Fruit fly (Drosophila melanogaster) whole organism, embryonic: Measurements from ENCODE around the gene CG17202.

Experiments used
- BEAF-32 ChIP-seq: fragments of 200-800 bp; sonication (Bioruptor generic); optimal IDR thresholded peaks from 3 replicates; lab custom pipeline; 2017; ENCODE audit warnings: missing biosample characterization, missing genetic modification characterization, mild to moderate bottlenecking, moderate library complexity, missing genetic modification reagents
- BtbVII ChIP-seq: fragments of 200-800 bp; sonication (Bioruptor generic); optimal IDR thresholded peaks from 3 replicates; lab custom pipeline; 2017; ENCODE audit warnings: missing biosample characterization, mild to moderate bottlenecking, missing genetic modification characterization
- CG10979 ChIP-seq: fragments of 200-800 bp; sonication (Bioruptor generic); optimal IDR thresholded peaks from 2 replicates; lab custom pipeline; 2018; ENCODE audit warnings: missing biosample characterization, mild to moderate bottlenecking, missing genetic modification characterization, moderate library complexity
- CG11093 ChIP-seq: fragments of 200-800 bp; sonication (Bioruptor generic); IDR thresholded peaks from 3 replicates; pipeline ENCODE4 v1.3.6; 2022; ENCODE audit warnings: missing biosample characterization, missing genetic modification characterization
- CG13424 ChIP-seq: fragments of 200-800 bp; sonication (Bioruptor generic); optimal IDR thresholded peaks from 2 replicates; lab custom pipeline; 2019; ENCODE audit warnings: missing biosample characterization, mild to moderate bottlenecking, missing genetic modification characterization, moderate library complexity
- CG14014 ChIP-seq: fragments of 200-800 bp; sonication (Bioruptor generic); IDR thresholded peaks from 2 replicates; pipeline ENCODE4 v1.3.6; 2022; ENCODE audit warnings: missing biosample characterization, missing genetic modification characterization
- CG14441 ChIP-seq: fragments of 200-800 bp; sonication (Bioruptor generic); IDR thresholded peaks from 2 replicates; pipeline ENCODE4 v1.3.6; 2022; ENCODE audit warnings: missing biosample characterization, missing genetic modification characterization
- CG15269 ChIP-seq: fragments of 200-800 bp; sonication (Bioruptor generic); optimal IDR thresholded peaks from 2 replicates; lab custom pipeline; 2018; ENCODE audit warnings: missing biosample characterization, mild to moderate bottlenecking, missing genetic modification characterization, moderate library complexity
- CG15514 ChIP-seq: fragments of 200-800 bp; sonication (Bioruptor generic); optimal IDR thresholded peaks from 3 replicates; lab custom pipeline; 2017; ENCODE audit warnings: missing biosample characterization, missing genetic modification characterization, mild to moderate bottlenecking, moderate library complexity, missing genetic modification reagents
- CG17186 ChIP-seq: fragments of 200-800 bp; sonication (Bioruptor generic); optimal IDR thresholded peaks from 3 replicates; lab custom pipeline; 2017; ENCODE audit warnings: missing biosample characterization, missing genetic modification reagents, missing genetic modification characterization
- CG17568 ChIP-seq: fragments of 200-800 bp; sonication (Bioruptor generic); optimal IDR thresholded peaks from 2 replicates; lab custom pipeline; 2018; ENCODE audit warnings: missing biosample characterization, mild to moderate bottlenecking, missing genetic modification characterization, moderate library complexity
- CG18764 ChIP-seq: fragments of 200-800 bp; sonication (Bioruptor generic); optimal IDR thresholded peaks from 3 replicates; lab custom pipeline; 2016; ENCODE audit warnings: missing biosample characterization, missing genetic modification characterization
- CG31441 ChIP-seq: fragments of 200-800 bp; sonication (Bioruptor generic); IDR thresholded peaks from 2 replicates; pipeline ENCODE4 v1.3.6; 2022; ENCODE audit warnings: missing biosample characterization, missing genetic modification characterization
- CG32532 ChIP-seq: fragments of 200-800 bp; sonication (Bioruptor generic); IDR thresholded peaks from 2 replicates; pipeline ENCODE4 v1.3.6; 2022; ENCODE audit warnings: missing biosample characterization, missing genetic modification characterization
- CG3995 ChIP-seq: fragments of 200-800 bp; sonication (Bioruptor generic); optimal IDR thresholded peaks from 3 replicates; lab custom pipeline; 2016; ENCODE audit warnings: missing biosample characterization, missing genetic modification characterization
- CG5245 ChIP-seq: fragments of 200-800 bp; sonication (Bioruptor generic); optimal IDR thresholded peaks from 3 replicates; lab custom pipeline; 2016; ENCODE audit warnings: missing biosample characterization, missing genetic modification characterization
- CG6683 ChIP-seq: fragments of 200-800 bp; sonication (Bioruptor generic); optimal IDR thresholded peaks from 2 replicates; lab custom pipeline; 2017; ENCODE audit warnings: missing biosample characterization, mild to moderate bottlenecking, missing genetic modification characterization, missing genetic modification reagents
- CG6791 ChIP-seq: fragments of 200-800 bp; sonication (Bioruptor generic); IDR thresholded peaks from 3 replicates; pipeline ENCODE4 v1.3.6; 2022; ENCODE audit warnings: missing biosample characterization, missing genetic modification characterization; ENCODE audit not compliant: partially characterized antibody
- CG7987 ChIP-seq: fragments of 200-800 bp; sonication (Bioruptor generic); optimal IDR thresholded peaks from 2 replicates; lab custom pipeline; 2018; ENCODE audit warnings: missing biosample characterization, mild to moderate bottlenecking, missing genetic modification characterization, moderate library complexity
- CG8478 ChIP-seq: fragments of >200 bp; optimal IDR thresholded peaks from 2 replicates; lab custom pipeline; 2018
- CG8944 ChIP-seq: fragments of 200-800 bp; sonication (Bioruptor generic); optimal IDR thresholded peaks from 3 replicates; lab custom pipeline; 2016; ENCODE audit warnings: missing biosample characterization, missing genetic modification characterization
- CG9437 ChIP-seq: fragments of 200-800 bp; sonication (Bioruptor generic); optimal IDR thresholded peaks from 2 replicates; lab custom pipeline; 2018; ENCODE audit warnings: missing biosample characterization, mild to moderate bottlenecking, missing genetic modification characterization
- CHES-1-like ChIP-seq: fragments of 200-800 bp; sonication (Bioruptor generic); optimal IDR thresholded peaks from 2 replicates; lab custom pipeline; 2016; ENCODE audit warnings: missing biosample characterization, missing genetic modification characterization
- CTCF ChIP-seq: fragments of 200-800 bp; sonication (Bioruptor generic); optimal IDR thresholded peaks from 2 replicates; lab custom pipeline; 2017; ENCODE audit warnings: missing biosample characterization, mild to moderate bottlenecking, missing genetic modification characterization, moderate library complexity
- Dbx ChIP-seq: fragments of 200-800 bp; sonication (Bioruptor generic); IDR thresholded peaks from 3 replicates; pipeline ENCODE4 v1.3.6; 2022; ENCODE audit warnings: missing biosample characterization, missing genetic modification characterization
- Doc3 ChIP-seq: fragments of 200-800 bp; sonication (Bioruptor generic); IDR thresholded peaks from 3 replicates; pipeline ENCODE4 v1.3.6; 2022; ENCODE audit warnings: missing biosample characterization, missing genetic modification characterization; ENCODE audit not compliant: partially characterized antibody
- Fer3 ChIP-seq: fragments of 200-800 bp; sonication (Bioruptor generic); optimal IDR thresholded peaks from 2 replicates; lab custom pipeline; 2018; ENCODE audit warnings: missing biosample characterization, mild to moderate bottlenecking, missing genetic modification characterization, moderate library complexity
- Hmr ChIP-seq: fragments of 200-800 bp; sonication (Bioruptor generic); optimal IDR thresholded peaks from 3 replicates; lab custom pipeline; 2017; ENCODE audit warnings: mild to moderate bottlenecking, missing biosample characterization, missing genetic modification reagents, missing genetic modification characterization
- MESR4 ChIP-seq: fragments of 200-800 bp; sonication (Bioruptor generic); optimal IDR thresholded peaks from 2 replicates; lab custom pipeline; 2018; ENCODE audit warnings: missing biosample characterization, mild to moderate bottlenecking, missing genetic modification characterization, moderate library complexity
- Mrtf ChIP-seq: fragments of 200-800 bp; sonication (Bioruptor generic); IDR thresholded peaks from 3 replicates; pipeline ENCODE4 v1.3.6; 2022; ENCODE audit warnings: missing biosample characterization, missing genetic modification characterization
- NFAT ChIP-seq: fragments of 200-800 bp; sonication (Bioruptor generic); IDR thresholded peaks from 2 replicates; pipeline ENCODE4 v1.3.6; 2022; ENCODE audit warnings: missing biosample characterization, missing genetic modification characterization
- Vsx1 ChIP-seq: fragments of 200-800 bp; sonication (Bioruptor generic); optimal IDR thresholded peaks from 2 replicates; lab custom pipeline; 2017; ENCODE audit warnings: missing biosample characterization, mild to moderate bottlenecking, missing genetic modification characterization, missing genetic modification reagents
- Xrp1 ChIP-seq: fragments of 200-800 bp; sonication (Bioruptor generic); IDR thresholded peaks from 2 replicates; pipeline ENCODE4 v1.3.6; 2022; ENCODE audit warnings: missing biosample characterization, missing genetic modification characterization
- cad ChIP-seq: fragments of >200 bp; optimal IDR thresholded peaks from 2 replicates; lab custom pipeline; 2017; ENCODE audit warnings: missing biosample characterization, missing genetic modification characterization
- ci ChIP-seq: fragments of 200-800 bp; sonication (Bioruptor generic); IDR thresholded peaks from 3 replicates; pipeline ENCODE4 v1.3.6; 2022; ENCODE audit warnings: missing biosample characterization, missing genetic modification characterization
- dmrt11E ChIP-seq: fragments of 200-800 bp; sonication (Bioruptor generic); optimal IDR thresholded peaks from 3 replicates; lab custom pipeline; 2018; ENCODE audit warnings: missing biosample characterization, mild to moderate bottlenecking, missing genetic modification characterization, moderate library complexity
- en ChIP-seq: fragments of 200-800 bp; sonication (Bioruptor generic); optimal IDR thresholded peaks from 2 replicates; lab custom pipeline; 2016; ENCODE audit warnings: missing biosample characterization, missing genetic modification characterization
- fu2 ChIP-seq: fragments of 200-800 bp; sonication (Bioruptor generic); optimal IDR thresholded peaks from 2 replicates; lab custom pipeline; 2016; ENCODE audit warnings: missing biosample characterization, missing genetic modification characterization
- gt ChIP-seq: fragments of 200-800 bp; sonication (Bioruptor generic); IDR thresholded peaks from 2 replicates; pipeline ENCODE4 v1.3.6; 2022; ENCODE audit warnings: missing biosample characterization, missing genetic modification characterization
- nau ChIP-seq: fragments of 200-800 bp; sonication (Bioruptor generic); optimal IDR thresholded peaks from 3 replicates; lab custom pipeline; 2017; ENCODE audit warnings: missing biosample characterization, mild to moderate bottlenecking, missing genetic modification characterization, missing genetic modification reagents
- nmo ChIP-seq: fragments of 200-800 bp; sonication (Bioruptor generic); optimal IDR thresholded peaks from 2 replicates; lab custom pipeline; 2018; ENCODE audit warnings: missing biosample characterization, mild to moderate bottlenecking, missing genetic modification characterization, moderate library complexity
- pan ChIP-seq, 4 experiments: fragments of >200 bp in 3 of 4; fragments of 200-800 bp in 1 of 4; sonication (Bioruptor generic) in 1 of 4; optimal IDR thresholded peaks in 3 of 4; IDR thresholded peaks in 1 of 4; 2 replicates each; pipeline versions ENCODE4 v1.3.6 to Lab custom; 2017 to 2022; ENCODE audit warnings: missing biosample characterization in 2 of 4, missing genetic modification characterization in 2 of 4, mixed read lengths in 1 of 4
- pfk ChIP-seq: fragments of 200-800 bp; sonication (Bioruptor generic); optimal IDR thresholded peaks from 2 replicates; lab custom pipeline; 2018; ENCODE audit warnings: missing biosample characterization, mild to moderate bottlenecking, missing genetic modification characterization, moderate library complexity
- pita ChIP-seq: fragments of 200-800 bp; sonication (Bioruptor generic); optimal IDR thresholded peaks from 2 replicates; lab custom pipeline; 2017; ENCODE audit warnings: missing biosample characterization, mild to moderate bottlenecking, missing genetic modification characterization
- slbo ChIP-seq: fragments of 200-800 bp; sonication (Bioruptor generic); IDR thresholded peaks from 2 replicates; pipeline ENCODE4 v1.3.6; 2022; ENCODE audit warnings: missing biosample characterization, missing genetic modification characterization
- ssp ChIP-seq: fragments of 200-800 bp; sonication (Bioruptor generic); IDR thresholded peaks from 2 replicates; pipeline ENCODE4 v1.3.6; 2022; ENCODE audit warnings: missing biosample characterization, missing genetic modification characterization
- stwl ChIP-seq: fragments of 200-800 bp; sonication (Bioruptor generic); optimal IDR thresholded peaks from 3 replicates; lab custom pipeline; 2018; ENCODE audit warnings: missing biosample characterization, mild to moderate bottlenecking, missing genetic modification characterization, moderate library complexity
- tin ChIP-seq: fragments of 200-800 bp; sonication (Bioruptor generic); optimal IDR thresholded peaks from 3 replicates; lab custom pipeline; 2016; ENCODE audit warnings: missing biosample characterization, missing genetic modification characterization
- tll ChIP-seq, 2 experiments: fragments of 200-800 bp in 1 of 2; fragments of >200 bp in 1 of 2; sonication (Bioruptor generic) in 1 of 2; optimal IDR thresholded peaks; 2 replicates each; lab custom pipeline; 2017 to 2019; ENCODE audit warnings: missing biosample characterization in 2 of 2, missing genetic modification characterization in 2 of 2, mild to moderate bottlenecking in 1 of 2, moderate library complexity in 1 of 2
- z ChIP-seq: fragments of 200-800 bp; sonication (Bioruptor generic); IDR thresholded peaks from 3 replicates; pipeline ENCODE4 v1.3.6; 2022; ENCODE audit warnings: missing biosample characterization, missing genetic modification characterization

Gene CG17202

dm6 chr3R:12402935-12403334 is 19.6 kb upstream of the CG17202 start (continued):
- TF ChIP-seq CG3995 (peak; percentile 89), CG10979 (tag; lab: Kevin White, UChicago) (peak; percentile 99), ssp (peak; percentile 76), BEAF-32 (GFP tag; lab: Kevin White, UChicago) (peak; percentile 46), CTCF (GFP tag; lab: Kevin White, UChicago) (peak; percentile 70), CG32532 (GFP tag; lab: Robert Waterston, UW) (peak; percentile 96), CG31441 (peak; percentile 99), CG5245 (GFP tag; lab: Kevin White, UChicago) (peak; percentile 94), Fer3 (tag; lab: Kevin White, UChicago) (peak; percentile 99), Hmr (peak; percentile 97), Vsx1 (GFP tag; lab: Kevin White, UChicago) (peak; percentile 92), CG15514 (peak; percentile 95), BtbVII (GFP tag; lab: Kevin White, UChicago) (peak; percentile 100), CG11093 (GFP tag; lab: Robert Waterston, UW) (peak; percentile 84), CG17568 (peak; percentile 97), z (GFP tag; lab: Robert Waterston, UW) (peak; percentile 72; the same call in 1 of the 3 replicates), CG14441 (GFP tag; lab: Robert Waterston, UW) (peak; percentile 95), CG13424 (tag; lab: Kevin White, UChicago) (peak; percentile 99), CG6683 (GFP tag; lab: Kevin White, UChicago) (peak; percentile 98), pan (optimal IDR thresholded peaks at IDR 0.05; lab: Kevin White, UChicago) (no peak), pan (GFP tag; optimal IDR thresholded peaks at IDR 0.05 in 1 of 2, IDR thresholded peaks at IDR 0.05 in 1 of 2) (peak in 1 of 2 experiments; percentile 97), gt (GFP tag; lab: Robert Waterston, UW) (peak; percentile 85), CG6791 (GFP tag; lab: Robert Waterston, UW) (no peak), CG18764 (peak; percentile 94), nau (peak; percentile 99), CG14014 (GFP tag; lab: Robert Waterston, UW) (peak; percentile 97), en (peak; percentile 94), dmrt11E (tag; lab: Kevin White, UChicago) (peak; percentile 99), CG17186 (peak; percentile 97), Mrtf (peak; percentile 94), CHES-1-like (GFP tag; lab: Kevin White, UChicago) (peak; percentile 90), nmo (GFP tag; lab: Kevin White, UChicago) (peak; percentile 99), Doc3 (GFP tag; lab: Robert Waterston, UW) (0 out of 3 replicates have a peak, but pooled peaks have one; percentile 44), stwl (tag; lab: Kevin White, UChicago) (peak; percentile 99), CG15269 (tag; lab: Kevin White, UChicago) (peak; percentile 98), CG8944 (GFP tag; lab: Kevin White, UChicago) (peak; percentile 87), fu2 (GFP tag; lab: Kevin White, UChicago) (peak; percentile 88), cad (GFP tag; lab: Kevin White, UChicago) (no peak), tin (GFP tag; lab: Kevin White, UChicago) (peak; percentile 100), pita (GFP tag; lab: Kevin White, UChicago) (no peak), CG8478 (lab: Kevin White, UChicago) (no peak), NFAT (peak; percentile 92), Xrp1 (GFP tag; lab: Robert Waterston, UW) (peak; percentile 99), CG7987 (GFP tag; lab: Kevin White, UChicago) (peak; percentile 96), MESR4 (peak; percentile 73), tll (GFP tag; optimal IDR thresholded peaks at IDR 0.05; lab: Kevin White, UChicago) (peak in 1 of 2 experiments; percentile 76), pfk (GFP tag; lab: Kevin White, UChicago) (peak; percentile 76), ci (GFP tag; lab: Robert Waterston, UW) (peak; percentile 99), slbo (GFP tag; lab: Robert Waterston, UW) (peak; percentile 92), CG9437 (GFP tag; lab: Kevin White, UChicago) (peak; percentile 92), Dbx (GFP tag; lab: Robert Waterston, UW) (peak; percentile 99)
